Worm (Caenorhabditis elegans) whole organism, young adult: ENCODE data around the gene T04B2.8.

ENCODE experiments used
- lin-26 ChIP-seq: fragments of 200-800 bp; sonication (Bioruptor generic); IDR thresholded peaks from 2 replicates; pipeline ENCODE4 v1.3.6; 2022; ENCODE audit warnings: missing genetic modification reagents, missing genetic modification characterization, missing compliant biosample characterization
- lsy-27 ChIP-seq: sonication (generic microtip); optimal IDR thresholded peaks from 2 replicates; lab custom pipeline; 2017; ENCODE audit warnings: missing genetic modification characterization, mild to moderate bottlenecking, missing compliant biosample characterization, antibody characterized with exemption, missing genotype, borderline replicate concordance; ENCODE audit not compliant: insufficient read depth
- madf-10 ChIP-seq: sonication (generic microtip); optimal IDR thresholded peaks from 2 replicates; lab custom pipeline; 2016; ENCODE audit warnings: mild to moderate bottlenecking, missing genetic modification characterization, missing compliant biosample characterization
- nfya-1 ChIP-seq: sonication (generic microtip); optimal IDR thresholded peaks from 2 replicates; lab custom pipeline; 2017; ENCODE audit warnings: antibody characterized with exemption, missing compliant biosample characterization, missing genetic modification characterization, borderline replicate concordance; ENCODE audit not compliant: insufficient read depth
- pbrm-1 ChIP-seq: fragments of 200-800 bp; sonication (Bioruptor generic); IDR thresholded peaks from 2 replicates; pipeline ENCODE4 v1.3.6; 2022; ENCODE audit warnings: missing genetic modification reagents, missing genetic modification characterization, missing compliant biosample characterization
- snpc-4 ChIP-seq, 5 experiments: fragments of 150-350 bp in 1 of 5; sonication (generic microtip) in 4 of 5; optimal IDR thresholded peaks; 2 replicates each; lab custom pipeline; 2014 to 2018; ENCODE audit warnings: missing genetic modification characterization in 5 of 5, missing biosample characterization in 3 of 5, antibody characterized with exemption in 2 of 5, mild to moderate bottlenecking in 2 of 5, missing compliant biosample characterization in 2 of 5, missing genotype in 2 of 5, moderate library complexity in 2 of 5, missing genetic modification reagents in 1 of 5
- unc-130 ChIP-seq: sonication (generic microtip); optimal IDR thresholded peaks from 2 replicates; lab custom pipeline; 2016; ENCODE audit warnings: missing genetic modification reagents, missing genetic modification characterization, missing compliant biosample characterization

DNA sequence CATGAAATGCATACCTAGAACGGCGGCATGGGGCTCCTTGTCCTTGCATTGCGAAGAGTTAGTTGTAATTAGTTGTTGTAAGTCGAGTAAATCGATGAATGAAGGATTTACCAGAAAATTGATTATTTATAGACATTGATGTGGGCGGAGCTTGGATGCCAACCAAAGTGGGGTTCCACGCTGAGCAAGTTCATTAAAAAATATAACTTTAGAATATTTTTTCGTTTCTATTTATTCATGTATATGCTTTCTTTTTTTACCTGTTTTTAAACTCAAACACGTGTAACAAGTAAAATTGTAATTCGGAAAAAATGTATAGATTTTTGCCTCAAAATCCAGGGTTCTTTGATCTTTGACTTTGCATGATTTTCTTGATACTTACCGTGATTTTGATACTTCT lies 23.4 kb downstream of the T04B2.8 start, which contains the start of gene gipc-2:
- TF ChIP-seq lin-26 (GFP tag; lab: Robert Waterston, UW) (no peak), madf-10 (tag; lab: Kevin White, UChicago) (no peak), nfya-1 (tag; lab: Kevin White, UChicago) (no peak), lsy-27 (tag; lab: Kevin White, UChicago) (no peak), pbrm-1 (GFP tag; lab: Robert Waterston, UW) (no peak), snpc-4 (GFP tag; optimal IDR thresholded peaks at IDR 0.05; lab: Kevin White, UChicago) (no peak), snpc-4 (tag; optimal IDR thresholded peaks at IDR 0.05; lab: Kevin White, UChicago) (no peak), unc-130 (GFP tag; lab: Kevin White, UChicago) (no peak)
